Worm (Caenorhabditis elegans) whole organism, mixed stage, embryonic: ENCODE results near the gene rei-1.

Experiments used
- M03D4.4 ChIP-seq: sonication (generic microtip); optimal IDR thresholded peaks from 2 replicates; lab custom pipeline; 2017; ENCODE audit warnings: mild to moderate bottlenecking, missing genetic modification characterization, missing compliant biosample characterization
- ces-1 ChIP-seq: fragments of 150-350 bp; optimal IDR thresholded peaks from 2 replicates; lab custom pipeline; 2014; ENCODE audit warnings: missing biosample characterization, missing genetic modification reagents, missing genetic modification characterization
- elt-3 ChIP-seq: fragments of 150-350 bp; optimal IDR thresholded peaks from 2 replicates; lab custom pipeline; 2014; ENCODE audit warnings: missing biosample characterization, missing genetic modification characterization
- hlh-1 ChIP-seq: fragments of 150-350 bp; optimal IDR thresholded peaks from 2 replicates; lab custom pipeline; 2014; ENCODE audit warnings: missing biosample characterization, missing genetic modification reagents, missing genetic modification characterization
- lin-13 ChIP-seq: fragments of 150-350 bp; optimal IDR thresholded peaks from 2 replicates; lab custom pipeline; 2014; ENCODE audit warnings: missing biosample characterization, missing genetic modification characterization
- lin-32 ChIP-seq: fragments of 200-800 bp; sonication (Bioruptor generic); optimal IDR thresholded peaks from 2 replicates; lab custom pipeline; 2018; ENCODE audit warnings: mild to moderate bottlenecking, missing genetic modification characterization, missing compliant biosample characterization
- lsy-2 ChIP-seq: fragments of 150-350 bp; optimal IDR thresholded peaks from 2 replicates; lab custom pipeline; 2014; ENCODE audit warnings: missing biosample characterization, missing genetic modification characterization
- mep-1 ChIP-seq: fragments of 150-350 bp; optimal IDR thresholded peaks from 2 replicates; lab custom pipeline; 2017; ENCODE audit warnings: missing biosample characterization, missing genetic modification reagents, missing genetic modification characterization, inconsistent platforms
- nhr-76 ChIP-seq: sonication (generic microtip); optimal IDR thresholded peaks from 2 replicates; lab custom pipeline; 2017; ENCODE audit warnings: missing biosample characterization, missing genetic modification characterization
- pha-4 ChIP-seq: fragments of 150-350 bp; optimal IDR thresholded peaks from 2 replicates; lab custom pipeline; 2018; ENCODE audit warnings: missing biosample characterization, missing genetic modification reagents, missing genetic modification characterization
- tbx-8 ChIP-seq: fragments of 200-800 bp; sonication (Bioruptor generic); optimal IDR thresholded peaks from 2 replicates; lab custom pipeline; 2018; ENCODE audit warnings: mild to moderate bottlenecking, missing genetic modification characterization, moderate library complexity, missing compliant biosample characterization
- unc-39 ChIP-seq: fragments of 150-350 bp; optimal IDR thresholded peaks from 2 replicates; lab custom pipeline; 2014; ENCODE audit warnings: missing biosample characterization, missing genetic modification characterization
- unc-62 ChIP-seq: fragments of 150-350 bp; optimal IDR thresholded peaks from 2 replicates; lab custom pipeline; 2014; ENCODE audit warnings: missing biosample characterization, missing genetic modification reagents, missing genetic modification characterization
- ztf-11 ChIP-seq: fragments of 150-350 bp; optimal IDR thresholded peaks from 2 replicates; lab custom pipeline; 2014; ENCODE audit warnings: missing biosample characterization, missing genetic modification characterization

- no peak for TF ChIP-seq ztf-11 (tag; lab: Kevin White, UChicago)
- TF ChIP-seq unc-62 (GFP tag; lab: Kevin White, UChicago): no peak
- TF ChIP-seq lsy-2 (tag; lab: Kevin White, UChicago): no peak
- no peak for TF ChIP-seq pha-4
- TF ChIP-seq ces-1 (GFP tag; lab: Kevin White, UChicago): no peak
- no peak for TF ChIP-seq lin-32 (GFP tag; lab: Kevin White, UChicago)
- TF ChIP-seq elt-3 (tag; lab: Kevin White, UChicago): no peak
- no peak for TF ChIP-seq hlh-1 (tag; lab: Kevin White, UChicago)
- TF ChIP-seq M03D4.4 (tag; lab: Kevin White, UChicago): no peak
- no peak for TF ChIP-seq lin-13 (tag; lab: Kevin White, UChicago)
- no peak for TF ChIP-seq tbx-8 (GFP tag; lab: Kevin White, UChicago)
- TF ChIP-seq mep-1: no peak
- TF ChIP-seq unc-39: no peak
- TF ChIP-seq nhr-76 (tag; lab: Kevin White, UChicago): no peak
Observed at ce11 chrIII:4086536-4086935, 11.5 kb downstream of the rei-1 start, which contains the start of gene kin-19.
